Fruit fly (Drosophila melanogaster): ENCODE data around the gene Cyp6d5.

Cyp6d5 gene

dm6 chr3R:14005152-14005551 is 23.9 kb upstream of the Cyp6d5 start (continued):
- TF ChIP-seq mirr (GFP tag; optimal IDR thresholded peaks at IDR 0.05) (peak; percentile 15), chm (GFP tag; IDR thresholded peaks at IDR 0.05) (no peak), kni (GFP tag; optimal IDR thresholded peaks at IDR 0.05) (peak; percentile 28), inv (GFP tag; IDR thresholded peaks at IDR 0.05; ENCODE audit: partially characterized antibody) (no peak), hkb (optimal IDR thresholded peaks at IDR 0.05) (no peak), hkb (GFP tag; IDR thresholded peaks at IDR 0.05) (peak; percentile 41; the same call in 1 of the 2 replicates), CG15514 (GFP tag; optimal IDR thresholded peaks at IDR 0.05) (peak; percentile 15), CG10543 (GFP tag; optimal IDR thresholded peaks at IDR 0.05) (peak; percentile 44), Med (GFP tag) (peak; percentile 78), CG34376 (GFP tag; optimal IDR thresholded peaks at IDR 0.05) (no peak), slbo (GFP tag; IDR thresholded peaks at IDR 0.05) (no peak), Tbp (GFP tag; optimal IDR thresholded peaks at IDR 0.05) (no peak), HmgZ (tag; optimal IDR thresholded peaks at IDR 0.05) (no peak), CG18619 (GFP tag; optimal IDR thresholded peaks at IDR 0.05) (no peak), CG9932 (GFP tag; IDR thresholded peaks at IDR 0.05) (no peak), CG4730 (GFP tag; IDR thresholded peaks at IDR 0.05) (no peak), CG13123 (GFP tag; optimal IDR thresholded peaks at IDR 0.05) (no peak), ftz-f1 (GFP tag; optimal IDR thresholded peaks at IDR 0.05) (peak; percentile 36), dimm (GFP tag; IDR thresholded peaks at IDR 0.05) (no peak), sisA (GFP tag; IDR thresholded peaks at IDR 0.05) (no peak), CG14710 (tag; optimal IDR thresholded peaks at IDR 0.05) (no peak), otp (GFP tag; IDR thresholded peaks at IDR 0.05) (0 out of 3 replicates have a peak, but pooled peaks have one; percentile 39), CG1233 (GFP tag; optimal IDR thresholded peaks at IDR 0.05) (no peak), Hmr (GFP tag; optimal IDR thresholded peaks at IDR 0.05) (peak; percentile 34), CG2202 (tag; optimal IDR thresholded peaks at IDR 0.05) (peak; percentile 7), Stat92E (GFP tag; optimal IDR thresholded peaks at IDR 0.05) (no peak), CG7786 (GFP tag; optimal IDR thresholded peaks at IDR 0.05) (no peak), exex (tag; optimal IDR thresholded peaks at IDR 0.05) (no peak), lov (optimal IDR thresholded peaks at IDR 0.05) (no peak), lov (GFP tag; IDR thresholded peaks at IDR 0.05) (no peak), CHES-1-like (GFP tag; optimal IDR thresholded peaks at IDR 0.05) (no peak), maf-S (GFP tag; optimal IDR thresholded peaks at IDR 0.05) (no peak), CG2199 (GFP tag; IDR thresholded peaks at IDR 0.05) (no peak), CG13287 (GFP tag; IDR thresholded peaks at IDR 0.05; ENCODE audit: partially characterized antibody) (0 out of 2 replicates have a peak, but pooled peaks have one; percentile 19), Opbp (GFP tag; IDR thresholded peaks at IDR 0.05; ENCODE audit: partially characterized antibody) (no peak), cwo (GFP tag; optimal IDR thresholded peaks at IDR 0.05) (peak; percentile 4), Asciz (GFP tag; optimal IDR thresholded peaks at IDR 0.05) (no peak), Rfx (GFP tag; IDR thresholded peaks at IDR 0.05) (0 out of 2 replicates have a peak, but pooled peaks have one; percentile 27), CG13894 (tag; optimal IDR thresholded peaks at IDR 0.05) (peak; percentile 18), ci (GFP tag; IDR thresholded peaks at IDR 0.05) (0 out of 3 replicates have a peak, but pooled peaks have one; percentile 55), mam (GFP tag; optimal IDR thresholded peaks at IDR 0.05) (no peak), CG6254 (GFP tag; optimal IDR thresholded peaks at IDR 0.05) (no peak), CG1792 (GFP tag; optimal IDR thresholded peaks at IDR 0.05) (no peak), Oli (tag; optimal IDR thresholded peaks at IDR 0.05) (no peak), CG3163 (GFP tag; optimal IDR thresholded peaks at IDR 0.05) (peak; percentile 11), sr (GFP tag; IDR thresholded peaks at IDR 0.05) (0 out of 3 replicates have a peak, but pooled peaks have one; percentile 5), sc (optimal IDR thresholded peaks at IDR 0.05) (no peak), sc (GFP tag; optimal IDR thresholded peaks at IDR 0.05) (no peak), sd (tag; optimal IDR thresholded peaks at IDR 0.05) (peak; percentile 58), CG4360 (GFP tag; IDR thresholded peaks at IDR 0.05) (0 out of 2 replicates have a peak, but pooled peaks have one; percentile 21), Awh (GFP tag; IDR thresholded peaks at IDR 0.05) (peak; percentile 52; the same call in 1 of the 2 replicates)

Data from whole organism, embryonic.